Fruit fly (Drosophila melanogaster): ENCODE data around the gene t-cup.

The t-cup gene

DNA sequence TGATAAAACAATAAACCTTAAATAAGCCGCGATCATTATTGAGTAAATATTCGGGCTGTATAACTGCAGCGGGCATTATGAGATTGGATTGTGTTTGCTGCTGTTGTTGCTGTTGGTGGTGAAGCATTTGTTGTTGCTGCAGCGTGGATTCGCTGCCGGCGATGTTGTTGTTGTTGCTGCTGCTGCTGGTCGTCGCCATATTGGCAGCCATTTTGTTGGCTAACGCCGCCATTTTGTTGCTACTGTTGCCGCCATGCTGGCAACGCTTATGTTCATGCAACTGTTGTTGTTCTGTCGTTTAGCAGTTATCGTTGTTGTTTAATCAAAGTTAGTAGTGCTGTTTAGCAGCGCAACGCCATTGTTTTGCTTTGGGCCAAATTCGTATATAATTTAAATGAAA is 1.4 kb upstream of the t-cup start:
- TF ChIP-seq CG4496 (GFP tag; IDR thresholded peaks at IDR 0.05), result peak; percentile 62; the same call in 2 of the 3 replicates
- peak; percentile 22; the same call in 1 of the 2 replicates for TF ChIP-seq CG12605 (GFP tag; IDR thresholded peaks at IDR 0.05)
- no peak for TF ChIP-seq D1 (tag; optimal IDR thresholded peaks at IDR 0.05)
- TF ChIP-seq Ets98B (GFP tag; IDR thresholded peaks at IDR 0.05), result peak; percentile 40

DNA sequence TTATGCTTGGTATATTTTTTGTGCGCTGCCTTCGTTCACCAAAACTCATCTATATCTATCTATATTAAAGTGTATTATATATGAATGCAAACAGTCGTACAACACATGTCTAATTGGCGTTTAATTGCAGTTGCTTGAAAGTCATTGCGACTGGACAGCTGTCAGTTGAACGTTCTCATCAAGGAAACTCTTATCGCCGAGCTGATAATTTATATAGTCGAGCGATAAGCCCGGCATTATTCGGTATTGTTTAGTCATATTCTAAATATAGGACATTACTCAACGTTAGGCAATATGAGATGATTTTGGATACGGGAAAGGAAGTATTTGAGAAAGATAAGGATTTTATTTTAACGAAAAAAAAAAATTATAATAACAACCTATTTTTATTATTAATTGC is 1.9 kb downstream of the t-cup start:
- TF ChIP-seq rn (GFP tag; IDR thresholded peaks at IDR 0.05) (no peak), EcR (GFP tag; optimal IDR thresholded peaks at IDR 0.05) (peak; percentile 30)

DNA sequence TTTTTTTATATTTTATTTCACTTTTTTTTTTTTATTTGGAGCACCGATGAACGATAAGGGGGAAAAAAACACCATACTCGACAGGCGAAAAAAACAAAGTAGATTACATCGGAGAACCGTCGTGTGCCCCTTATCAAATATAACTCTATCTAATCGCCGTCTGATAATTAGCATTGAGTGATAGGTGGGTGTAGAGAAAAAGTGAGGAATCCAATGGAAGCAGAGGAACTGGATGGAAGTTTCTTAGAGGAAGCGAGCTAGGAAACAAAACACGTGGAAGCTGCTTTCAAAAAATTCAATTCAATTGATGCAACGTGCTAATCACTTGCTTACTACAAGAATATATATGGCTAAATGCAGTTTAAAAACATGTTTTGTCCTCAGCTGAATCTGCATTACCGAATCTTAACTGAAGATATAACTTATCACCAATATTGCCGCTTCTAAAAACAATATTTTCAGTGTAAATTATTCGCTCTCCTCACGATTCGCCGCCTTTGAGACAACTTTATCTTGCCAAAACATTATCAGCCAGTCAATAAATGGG is 3.3 kb downstream of the t-cup start:
- TF ChIP-seq CG4496 (GFP tag; IDR thresholded peaks at IDR 0.05) (peak; percentile 35; the same call in 1 of the 3 replicates), EcR (GFP tag; optimal IDR thresholded peaks at IDR 0.05) (no peak), CG12605 (GFP tag; IDR thresholded peaks at IDR 0.05) (peak; percentile 73; the same call in 1 of the 2 replicates), Snoo (tag; optimal IDR thresholded peaks at IDR 0.05) (peak; percentile 16)

DNA sequence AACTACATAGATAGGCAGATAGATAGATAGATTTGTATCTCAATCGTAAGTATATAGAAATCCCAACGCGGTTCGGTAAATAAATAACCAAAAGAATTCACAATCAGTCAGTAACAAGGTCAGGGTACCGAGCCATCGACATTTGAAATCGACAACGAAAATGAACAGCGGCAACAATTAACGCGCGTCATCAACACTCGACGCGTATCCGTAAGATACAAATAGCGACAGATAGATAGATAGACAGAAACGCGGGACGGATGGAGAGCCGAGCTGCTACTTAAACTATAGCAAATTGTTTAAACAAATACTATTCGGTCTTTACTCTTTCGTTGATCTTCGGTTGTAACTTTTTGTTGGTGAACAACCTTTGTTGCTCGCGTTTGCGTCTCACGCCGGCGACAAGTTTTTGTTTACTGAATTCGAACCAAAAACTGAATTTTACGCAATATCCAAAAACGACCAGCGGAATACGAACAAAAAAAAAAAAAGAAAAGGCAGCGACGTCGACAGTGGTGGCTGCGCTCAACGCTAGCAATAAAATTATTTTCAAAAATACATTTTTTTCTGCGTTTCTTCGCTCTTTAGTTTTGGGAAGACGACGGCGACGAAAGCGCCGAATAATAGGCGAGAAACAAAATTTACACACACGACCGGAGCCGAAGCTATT is 3.9 kb downstream of the t-cup start:
- 0 out of 2 replicates have a peak, but pooled peaks have one; percentile 60 for TF ChIP-seq CG32121 (GFP tag; IDR thresholded peaks at IDR 0.05)
- no peak for TF ChIP-seq CG13204 (GFP tag; optimal IDR thresholded peaks at IDR 0.05)

DNA sequence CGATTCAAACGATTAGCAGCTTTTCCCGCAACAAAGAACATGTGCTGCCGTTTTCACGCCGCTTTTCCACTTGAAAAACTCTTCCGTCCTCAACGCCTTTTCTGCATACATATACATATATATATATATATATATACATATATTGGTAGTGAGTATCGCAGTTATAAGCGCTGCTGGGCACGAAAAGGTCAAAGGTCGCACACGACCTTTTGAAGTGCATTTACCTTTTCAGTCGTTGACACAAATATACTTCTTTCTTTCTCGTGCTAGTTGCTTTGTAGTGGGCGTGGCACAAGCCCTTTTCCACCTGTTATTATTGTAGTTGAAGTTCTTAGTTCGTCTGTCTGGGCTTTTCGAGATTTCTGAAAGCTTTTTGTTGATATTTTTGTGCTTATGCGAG is 7.7 kb downstream of the t-cup start:
- TF ChIP-seq CG17806 (tag; optimal IDR thresholded peaks at IDR 0.05), result no peak
- TF ChIP-seq Ets98B (GFP tag; IDR thresholded peaks at IDR 0.05), result no peak
- TF ChIP-seq EcR (GFP tag; optimal IDR thresholded peaks at IDR 0.05), result peak; percentile 78
- TF ChIP-seq CG8159 (tag; optimal IDR thresholded peaks at IDR 0.05), result no peak
- no peak for TF ChIP-seq CG34367 (tag; optimal IDR thresholded peaks at IDR 0.05)

DNA sequence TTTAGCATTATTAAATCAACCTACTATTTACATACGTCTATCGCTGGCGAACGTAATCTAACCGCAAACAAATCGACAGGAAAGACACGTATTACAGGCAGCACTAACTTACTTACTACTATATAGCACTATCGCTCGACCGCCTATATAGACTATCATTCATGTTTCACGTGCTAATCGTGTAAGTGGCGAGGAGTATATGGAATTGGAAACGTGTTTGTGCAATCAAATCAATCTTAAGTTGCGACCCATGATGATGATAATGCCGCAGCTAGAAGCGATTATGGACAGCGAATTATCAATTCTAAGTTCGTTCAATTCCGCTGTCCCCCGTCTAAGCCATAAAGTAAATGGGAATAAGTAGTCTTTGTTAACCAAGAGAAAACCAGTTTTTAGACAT is 9.3 kb downstream of the t-cup start:
- TF ChIP-seq CG12605 (GFP tag; IDR thresholded peaks at IDR 0.05), result no peak
- TF ChIP-seq Ets98B (GFP tag; IDR thresholded peaks at IDR 0.05), result no peak
- TF ChIP-seq CG9948 (tag; optimal IDR thresholded peaks at IDR 0.05), result no peak
- TF ChIP-seq CG10348 (GFP tag; IDR thresholded peaks at IDR 0.05), result no peak
- TF ChIP-seq Pif1A (GFP tag; optimal IDR thresholded peaks at IDR 0.05), result no peak
- no peak for TF ChIP-seq CG32121 (GFP tag; IDR thresholded peaks at IDR 0.05)
- no peak for TF ChIP-seq rn (GFP tag; IDR thresholded peaks at IDR 0.05)
- no peak for TF ChIP-seq Pif1B (GFP tag; optimal IDR thresholded peaks at IDR 0.05)
- no peak for TF ChIP-seq CG8301 (tag; optimal IDR thresholded peaks at IDR 0.05)
- no peak for TF ChIP-seq Snoo (tag; optimal IDR thresholded peaks at IDR 0.05)

DNA sequence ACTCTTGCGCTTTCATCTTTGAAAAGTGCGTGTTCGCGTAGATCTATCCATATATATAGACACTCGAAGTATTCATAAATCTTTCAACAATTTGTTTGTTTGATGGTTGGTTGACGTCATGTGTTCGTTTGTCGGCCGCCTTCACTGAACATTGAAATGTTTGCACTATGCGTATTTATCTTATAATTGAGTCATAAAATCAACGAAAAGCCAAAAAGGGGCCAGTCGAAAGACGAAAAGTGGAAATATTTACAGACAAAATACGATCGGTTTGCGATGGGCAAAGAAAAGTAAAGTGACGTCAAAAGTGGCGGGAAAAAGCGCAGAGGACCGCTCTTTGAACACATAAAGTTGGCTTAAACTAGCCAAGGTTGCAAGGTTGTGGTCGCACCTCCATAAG is 9.8 kb downstream of the t-cup start:
- no peak for TF ChIP-seq CG10348 (GFP tag; IDR thresholded peaks at IDR 0.05)
- no peak for TF ChIP-seq CG9948 (tag; optimal IDR thresholded peaks at IDR 0.05)
- TF ChIP-seq gl (tag; optimal IDR thresholded peaks at IDR 0.05), result no peak
- no peak for TF ChIP-seq CG13204 (GFP tag; optimal IDR thresholded peaks at IDR 0.05)
- TF ChIP-seq Snoo (tag; optimal IDR thresholded peaks at IDR 0.05), result no peak
- TF ChIP-seq Pif1B (GFP tag; optimal IDR thresholded peaks at IDR 0.05), result no peak
- TF ChIP-seq fd96Ca (GFP tag; IDR thresholded peaks at IDR 0.05), result no peak
- no peak for TF ChIP-seq CG8159 (tag; optimal IDR thresholded peaks at IDR 0.05)
- no peak for TF ChIP-seq CG14655 (GFP tag; optimal IDR thresholded peaks at IDR 0.05)
- no peak for TF ChIP-seq rn (GFP tag; IDR thresholded peaks at IDR 0.05)
- TF ChIP-seq CG12605 (GFP tag; IDR thresholded peaks at IDR 0.05), result no peak
- TF ChIP-seq D1 (tag; optimal IDR thresholded peaks at IDR 0.05), result no peak
- TF ChIP-seq CG4496 (GFP tag; IDR thresholded peaks at IDR 0.05), result no peak
- TF ChIP-seq CG17806 (tag; optimal IDR thresholded peaks at IDR 0.05), result no peak
- TF ChIP-seq EcR (GFP tag; optimal IDR thresholded peaks at IDR 0.05), result no peak
- no peak for TF ChIP-seq CG34367 (tag; optimal IDR thresholded peaks at IDR 0.05)

DNA sequence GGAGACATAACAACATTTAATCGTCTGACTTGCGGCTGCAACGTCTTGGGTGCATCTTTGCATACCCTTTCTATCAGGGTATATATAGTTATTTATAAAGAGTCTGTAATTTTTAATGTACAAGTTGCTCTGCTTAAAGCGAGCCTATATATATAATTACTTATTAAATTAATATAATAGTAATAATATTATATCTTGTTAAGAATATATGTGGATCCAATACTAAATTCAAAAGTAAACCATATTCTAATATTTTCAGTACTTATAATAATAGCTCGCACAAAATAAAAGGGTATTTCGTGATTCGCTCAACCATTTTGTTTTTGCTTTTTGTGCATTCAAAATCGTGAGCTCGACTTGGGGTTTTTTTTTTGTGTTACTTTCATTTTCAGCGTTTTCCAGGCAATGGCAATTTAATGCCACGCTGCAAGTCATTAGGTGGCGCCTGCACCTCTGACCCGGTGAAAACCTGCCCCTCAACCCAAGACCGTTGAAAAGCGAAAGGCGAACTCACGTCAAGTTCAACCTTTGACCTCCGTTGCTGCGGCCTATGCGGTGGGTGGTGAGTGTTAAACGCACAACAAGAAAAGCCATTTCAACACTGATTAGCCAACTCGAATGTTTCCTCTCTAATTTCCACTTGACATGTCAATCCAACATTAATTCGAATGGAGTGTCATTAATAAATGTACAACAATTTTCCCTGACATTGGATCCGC is 11.1 kb downstream of the t-cup start:
- TF ChIP-seq CG14655 (GFP tag; optimal IDR thresholded peaks at IDR 0.05) (peak; percentile 10), Pif1B (GFP tag; optimal IDR thresholded peaks at IDR 0.05) (no peak), CG8159 (tag; optimal IDR thresholded peaks at IDR 0.05) (peak; percentile 21), CG9948 (tag; optimal IDR thresholded peaks at IDR 0.05) (no peak), Ets98B (GFP tag; IDR thresholded peaks at IDR 0.05) (no peak), CG12605 (GFP tag; IDR thresholded peaks at IDR 0.05) (no peak), CG13204 (GFP tag; optimal IDR thresholded peaks at IDR 0.05) (no peak), CG15710 (tag; optimal IDR thresholded peaks at IDR 0.05) (no peak), EcR (GFP tag; optimal IDR thresholded peaks at IDR 0.05) (no peak)
